Fruit fly (Drosophila melanogaster): ENCODE data around the gene Prosalpha4.
A peak's percentile ranks its signal among the peaks of the same experiment; 100 is the strongest.

Gene Prosalpha4

dm6 chrX:16275854-16276338 lies at the start of gene Prosalpha4, which contains the start of gene kat80 (continued):
- no peak for TF ChIP-seq CG4282 (GFP tag; optimal IDR thresholded peaks at IDR 0.05)
- no peak for TF ChIP-seq fd102C (GFP tag; optimal IDR thresholded peaks at IDR 0.05)
- TF ChIP-seq Deaf1 (tag; optimal IDR thresholded peaks at IDR 0.05): no peak
- TF ChIP-seq grau (tag; optimal IDR thresholded peaks at IDR 0.05): peak; percentile 51
- no peak for TF ChIP-seq Kr (GFP tag; optimal IDR thresholded peaks at IDR 0.05)
- TF ChIP-seq run (tag; optimal IDR thresholded peaks at IDR 0.05): no peak
- TF ChIP-seq B-H2 (GFP tag; optimal IDR thresholded peaks at IDR 0.05): peak; percentile 59
- TF ChIP-seq CG14710 (tag; optimal IDR thresholded peaks at IDR 0.05): peak; percentile 67
- no peak for TF ChIP-seq CG3065 (GFP tag; optimal IDR thresholded peaks at IDR 0.05)
- TF ChIP-seq CG4328 (GFP tag; optimal IDR thresholded peaks at IDR 0.05): peak; percentile 11
- TF ChIP-seq CG32767 (GFP tag; IDR thresholded peaks at IDR 0.05): no peak
- TF ChIP-seq CG10267 (tag; optimal IDR thresholded peaks at IDR 0.05): peak; percentile 48
- peak; percentile 25 for TF ChIP-seq Oli (tag; optimal IDR thresholded peaks at IDR 0.05)
- TF ChIP-seq Nf-YA (GFP tag; IDR thresholded peaks at IDR 0.05): no peak
- TF ChIP-seq abd-A (tag; optimal IDR thresholded peaks at IDR 0.05): no peak
- TF ChIP-seq CG2889 (GFP tag; IDR thresholded peaks at IDR 0.05): no peak
- TF ChIP-seq Neu2 (GFP tag; optimal IDR thresholded peaks at IDR 0.05; ENCODE audit: borderline replicate concordance): no peak
- no peak for TF ChIP-seq CG15073 (GFP tag; optimal IDR thresholded peaks at IDR 0.05)
- TF ChIP-seq CG14014 (GFP tag; IDR thresholded peaks at IDR 0.05): no peak
- peak; percentile 29 for TF ChIP-seq D19A (tag; optimal IDR thresholded peaks at IDR 0.05)
- no peak for TF ChIP-seq toy (GFP tag; IDR thresholded peaks at IDR 0.05)
- no peak for TF ChIP-seq Awh (GFP tag; IDR thresholded peaks at IDR 0.05)
- TF ChIP-seq Spps (tag; optimal IDR thresholded peaks at IDR 0.05): no peak
- peak; percentile 53; the same call in 1 of the 3 replicates for TF ChIP-seq vnd (GFP tag; IDR thresholded peaks at IDR 0.05; ENCODE audit: partially characterized antibody)
- no peak for TF ChIP-seq tap (tag; optimal IDR thresholded peaks at IDR 0.05)
- TF ChIP-seq CG1233 (GFP tag; optimal IDR thresholded peaks at IDR 0.05): peak; percentile 64
- no peak for TF ChIP-seq CG9215 (GFP tag; IDR thresholded peaks at IDR 0.05)
- no peak for TF ChIP-seq CG1792 (GFP tag; optimal IDR thresholded peaks at IDR 0.05)
- TF ChIP-seq CG11247 (GFP tag; IDR thresholded peaks at IDR 0.05): no peak
- no peak for TF ChIP-seq Adf1 (GFP tag; IDR thresholded peaks at IDR 0.05)
- no peak for TF ChIP-seq Lhr (GFP tag; optimal IDR thresholded peaks at IDR 0.05)
- TF ChIP-seq CG11696 (GFP tag; IDR thresholded peaks at IDR 0.05): no peak
- TF ChIP-seq sens-2 (GFP tag; IDR thresholded peaks at IDR 0.05): no peak
- TF ChIP-seq CG31224 (GFP tag; IDR thresholded peaks at IDR 0.05): no peak
- TF ChIP-seq Asciz (GFP tag; optimal IDR thresholded peaks at IDR 0.05): no peak
- TF ChIP-seq CG17829 (tag; optimal IDR thresholded peaks at IDR 0.05): peak; percentile 63
- TF ChIP-seq CG2678 (tag; optimal IDR thresholded peaks at IDR 0.05): peak; percentile 55
- no peak for TF ChIP-seq mam (GFP tag; optimal IDR thresholded peaks at IDR 0.05)
- TF ChIP-seq Atf3 (GFP tag; optimal IDR thresholded peaks at IDR 0.05): no peak
- no peak for TF ChIP-seq mirr (GFP tag; optimal IDR thresholded peaks at IDR 0.05)
- TF ChIP-seq Sox100B (GFP tag; optimal IDR thresholded peaks at IDR 0.05): no peak
- no peak for TF ChIP-seq nerfin-2 (GFP tag; IDR thresholded peaks at IDR 0.05; ENCODE audit: partially characterized antibody)
- no peak for TF ChIP-seq odd (GFP tag; optimal IDR thresholded peaks at IDR 0.05)
- no peak for TF ChIP-seq ato (GFP tag; IDR thresholded peaks at IDR 0.05; ENCODE audit: partially characterized antibody)
- TF ChIP-seq CG9876 (GFP tag; optimal IDR thresholded peaks at IDR 0.05): no peak
- TF ChIP-seq Dll (GFP tag; IDR thresholded peaks at IDR 0.05; ENCODE audit: partially characterized antibody): peak; percentile 65
- TF ChIP-seq zf30C (GFP tag; optimal IDR thresholded peaks at IDR 0.05): no peak
- no peak for TF ChIP-seq NC2α (GFP tag; optimal IDR thresholded peaks at IDR 0.05)
- TF ChIP-seq CG3847 (GFP tag; IDR thresholded peaks at IDR 0.05): peak; percentile 34; the same call in 1 of the 2 replicates
- peak; percentile 79 for TF ChIP-seq CG13287 (GFP tag; IDR thresholded peaks at IDR 0.05; ENCODE audit: partially characterized antibody)
- peak; percentile 58 for TF ChIP-seq gfzf (GFP tag; optimal IDR thresholded peaks at IDR 0.05)
